Fruit fly (Drosophila melanogaster) whole organism, embryonic: ENCODE measurements around the gene CG18130.

Source experiments
- Blimp-1 ChIP-seq: fragments of 200-800 bp; sonication (Bioruptor generic); optimal IDR thresholded peaks from 3 replicates; lab custom pipeline; 2018; ENCODE audit warnings: missing biosample characterization, missing genetic modification characterization, mild to moderate bottlenecking, moderate library complexity, missing genetic modification reagents
- BtbVII ChIP-seq: fragments of 200-800 bp; sonication (Bioruptor generic); optimal IDR thresholded peaks from 3 replicates; lab custom pipeline; 2017; ENCODE audit warnings: missing biosample characterization, mild to moderate bottlenecking, missing genetic modification characterization
- CG10267 ChIP-seq: fragments of 200-800 bp; sonication (Bioruptor generic); optimal IDR thresholded peaks from 2 replicates; lab custom pipeline; 2018; ENCODE audit warnings: missing biosample characterization, mild to moderate bottlenecking, missing genetic modification characterization, moderate library complexity
- CG10366 ChIP-seq: fragments of 200-800 bp; sonication (Bioruptor generic); IDR thresholded peaks from 2 replicates; pipeline ENCODE4 v1.3.6; 2022; ENCODE audit warnings: missing biosample characterization, missing genetic modification characterization
- CG12659 ChIP-seq: fragments of 200-800 bp; sonication (Bioruptor generic); optimal IDR thresholded peaks from 3 replicates; lab custom pipeline; 2017; ENCODE audit warnings: mild to moderate bottlenecking, missing biosample characterization, missing genetic modification reagents, missing genetic modification characterization
- CG13287 ChIP-seq: fragments of 200-800 bp; sonication (Bioruptor generic); IDR thresholded peaks from 2 replicates; pipeline ENCODE4 v1.3.6; 2022; ENCODE audit warnings: missing biosample characterization, missing genetic modification characterization; ENCODE audit not compliant: partially characterized antibody
- CG14441 ChIP-seq: fragments of 200-800 bp; sonication (Bioruptor generic); IDR thresholded peaks from 2 replicates; pipeline ENCODE4 v1.3.6; 2022; ENCODE audit warnings: missing biosample characterization, missing genetic modification characterization
- CG14710 ChIP-seq: fragments of 200-800 bp; sonication (Bioruptor generic); optimal IDR thresholded peaks from 3 replicates; lab custom pipeline; 2019; ENCODE audit warnings: missing biosample characterization, mild to moderate bottlenecking, missing genetic modification characterization, moderate library complexity
- CG14860 ChIP-seq: fragments of 200-800 bp; sonication (Bioruptor generic); IDR thresholded peaks from 3 replicates; pipeline ENCODE4 v1.3.6; 2022; ENCODE audit warnings: missing biosample characterization, missing genetic modification characterization; ENCODE audit not compliant: partially characterized antibody
- CG14965 ChIP-seq: fragments of 200-800 bp; sonication (Bioruptor generic); optimal IDR thresholded peaks from 2 replicates; lab custom pipeline; 2016; ENCODE audit warnings: missing biosample characterization, missing genetic modification characterization, borderline replicate concordance
- CG2116 ChIP-seq: fragments of 200-800 bp; sonication (Bioruptor generic); optimal IDR thresholded peaks from 3 replicates; lab custom pipeline; 2018; ENCODE audit warnings: missing biosample characterization, mild to moderate bottlenecking, missing genetic modification characterization
- CG32772 ChIP-seq: fragments of 200-800 bp; sonication (Bioruptor generic); IDR thresholded peaks from 2 replicates; pipeline ENCODE4 v1.3.6; 2022; ENCODE audit warnings: missing biosample characterization, missing genetic modification characterization
- CG4328 ChIP-seq: fragments of 200-800 bp; sonication (Bioruptor generic); optimal IDR thresholded peaks from 3 replicates; lab custom pipeline; 2017; ENCODE audit warnings: missing biosample characterization, missing genetic modification reagents, missing genetic modification characterization
- CG4617 ChIP-seq: fragments of 200-800 bp; sonication (Bioruptor generic); optimal IDR thresholded peaks from 3 replicates; lab custom pipeline; 2016; ENCODE audit warnings: missing biosample characterization, missing genetic modification characterization, borderline replicate concordance
- CG4707 ChIP-seq: fragments of 200-800 bp; sonication (Bioruptor generic); optimal IDR thresholded peaks from 2 replicates; lab custom pipeline; 2018; ENCODE audit warnings: missing biosample characterization, mild to moderate bottlenecking, missing genetic modification characterization, moderate library complexity
- CG6272 ChIP-seq: fragments of 200-800 bp; sonication (Bioruptor generic); IDR thresholded peaks from 2 replicates; pipeline ENCODE4 v1.3.6; 2022; ENCODE audit warnings: missing biosample characterization, missing genetic modification characterization
- CG6689 ChIP-seq: fragments of 200-800 bp; sonication (Bioruptor generic); IDR thresholded peaks from 2 replicates; pipeline ENCODE4 v1.3.6; 2022; ENCODE audit warnings: missing biosample characterization, missing genetic modification characterization
- CG6813 ChIP-seq: fragments of 200-800 bp; sonication (Bioruptor generic); optimal IDR thresholded peaks from 2 replicates; lab custom pipeline; 2017; ENCODE audit warnings: missing biosample characterization, missing genetic modification characterization, mild to moderate bottlenecking, moderate library complexity, missing genetic modification reagents
- CG7839 ChIP-seq: fragments of 200-800 bp; sonication (Bioruptor generic); optimal IDR thresholded peaks from 3 replicates; lab custom pipeline; 2018; ENCODE audit warnings: missing biosample characterization, mild to moderate bottlenecking, missing genetic modification characterization, moderate library complexity
- CG8478 ChIP-seq: fragments of >200 bp; optimal IDR thresholded peaks from 2 replicates; lab custom pipeline; 2018
- Dad ChIP-seq: fragments of 200-800 bp; sonication (Bioruptor generic); optimal IDR thresholded peaks from 3 replicates; lab custom pipeline; 2016; ENCODE audit warnings: missing biosample characterization, missing genetic modification characterization
- Doc3 ChIP-seq: fragments of 200-800 bp; sonication (Bioruptor generic); IDR thresholded peaks from 3 replicates; pipeline ENCODE4 v1.3.6; 2022; ENCODE audit warnings: missing biosample characterization, missing genetic modification characterization; ENCODE audit not compliant: partially characterized antibody
- Drgx ChIP-seq: fragments of 200-800 bp; sonication (Bioruptor generic); IDR thresholded peaks from 2 replicates; pipeline ENCODE4 v1.3.6; 2022; ENCODE audit warnings: missing biosample characterization, missing genetic modification characterization
- HLH4C ChIP-seq: fragments of 200-800 bp; sonication (Bioruptor generic); IDR thresholded peaks from 3 replicates; pipeline ENCODE4 v1.3.6; 2022; ENCODE audit warnings: missing biosample characterization, missing genetic modification characterization; ENCODE audit not compliant: partially characterized antibody
- HmgZ ChIP-seq: fragments of 200-800 bp; sonication (Bioruptor generic); optimal IDR thresholded peaks from 2 replicates; lab custom pipeline; 2018; ENCODE audit warnings: missing biosample characterization, mild to moderate bottlenecking, missing genetic modification characterization
- Myb ChIP-seq: fragments of 200-800 bp; sonication (Bioruptor generic); optimal IDR thresholded peaks from 2 replicates; lab custom pipeline; 2016; ENCODE audit warnings: missing biosample characterization, missing genetic modification characterization
- Opbp ChIP-seq: fragments of 200-800 bp; sonication (Bioruptor generic); IDR thresholded peaks from 3 replicates; pipeline ENCODE4 v1.3.6; 2022; ENCODE audit warnings: missing biosample characterization, missing genetic modification characterization; ENCODE audit not compliant: partially characterized antibody
- Scr ChIP-seq: fragments of 200-800 bp; sonication (Bioruptor generic); IDR thresholded peaks from 2 replicates; pipeline ENCODE4 v1.3.6; 2022; ENCODE audit warnings: missing biosample characterization, missing genetic modification characterization; ENCODE audit not compliant: partially characterized antibody
- Six4 ChIP-seq: fragments of 200-800 bp; sonication (Bioruptor generic); optimal IDR thresholded peaks from 2 replicates; lab custom pipeline; 2016; ENCODE audit warnings: missing biosample characterization, missing genetic modification characterization
- Usf ChIP-seq: fragments of 200-800 bp; sonication (Bioruptor generic); optimal IDR thresholded peaks from 2 replicates; lab custom pipeline; 2017; ENCODE audit warnings: missing genotype, missing biosample characterization, missing genetic modification characterization
- YL-1 ChIP-seq: fragments of 200-800 bp; sonication (Bioruptor generic); optimal IDR thresholded peaks from 3 replicates; lab custom pipeline; 2017; ENCODE audit warnings: missing biosample characterization, mild to moderate bottlenecking, missing genetic modification characterization
- bbx ChIP-seq: fragments of 200-800 bp; sonication (Bioruptor generic); IDR thresholded peaks from 2 replicates; pipeline ENCODE4 v1.3.6; 2022; ENCODE audit warnings: missing biosample characterization, missing genetic modification characterization; ENCODE audit not compliant: partially characterized antibody
- crol ChIP-seq: fragments of 200-800 bp; sonication (Bioruptor generic); IDR thresholded peaks from 2 replicates; pipeline ENCODE4 v1.3.6; 2022; ENCODE audit warnings: missing biosample characterization, missing genetic modification characterization
- dysf ChIP-seq: fragments of 200-800 bp; sonication (Bioruptor generic); IDR thresholded peaks from 3 replicates; pipeline ENCODE4 v1.3.6; 2022; ENCODE audit warnings: missing biosample characterization, missing genetic modification characterization
- ewg ChIP-seq: fragments of 200-800 bp; sonication (Bioruptor generic); optimal IDR thresholded peaks from 3 replicates; lab custom pipeline; 2017; ENCODE audit warnings: mild to moderate bottlenecking, missing biosample characterization, missing genetic modification reagents, missing genetic modification characterization
- gro ChIP-seq: fragments of 200-800 bp; sonication (Bioruptor generic); optimal IDR thresholded peaks from 2 replicates; lab custom pipeline; 2016; ENCODE audit warnings: missing biosample characterization, missing genetic modification characterization
- hb ChIP-seq: fragments of 200-800 bp; sonication (Bioruptor generic); IDR thresholded peaks from 3 replicates; pipeline ENCODE4 v1.3.6; 2022; ENCODE audit warnings: missing biosample characterization, missing genetic modification characterization; ENCODE audit not compliant: partially characterized antibody
- inv ChIP-seq: fragments of 200-800 bp; sonication (Bioruptor generic); IDR thresholded peaks from 2 replicates; pipeline ENCODE4 v1.3.6; 2022; ENCODE audit warnings: missing biosample characterization, missing genetic modification characterization; ENCODE audit not compliant: partially characterized antibody
- ken ChIP-seq: fragments of 200-800 bp; sonication (Bioruptor generic); IDR thresholded peaks from 3 replicates; pipeline ENCODE4 v1.3.6; 2022; ENCODE audit warnings: missing biosample characterization, missing genetic modification characterization
- knrl ChIP-seq: fragments of 200-800 bp; sonication (Bioruptor generic); IDR thresholded peaks from 3 replicates; pipeline ENCODE4 v1.3.6; 2022; ENCODE audit warnings: missing biosample characterization, missing genetic modification characterization; ENCODE audit not compliant: partially characterized antibody
- mld ChIP-seq: fragments of 200-800 bp; sonication (Bioruptor generic); IDR thresholded peaks from 3 replicates; pipeline ENCODE4 v1.3.6; 2022; ENCODE audit warnings: missing biosample characterization, missing genetic modification characterization; ENCODE audit not compliant: partially characterized antibody
- pzg ChIP-seq: fragments of 200-800 bp; sonication (Bioruptor generic); optimal IDR thresholded peaks from 3 replicates; lab custom pipeline; 2018; ENCODE audit warnings: missing biosample characterization, mild to moderate bottlenecking, missing genetic modification characterization, moderate library complexity
- sens ChIP-seq: fragments of 200-800 bp; sonication (Bioruptor generic); peaks from one replicate; lab custom pipeline; 2016; ENCODE audit warnings: missing biosample characterization, missing genetic modification characterization
- vnd ChIP-seq: fragments of 200-800 bp; sonication (Bioruptor generic); IDR thresholded peaks from 3 replicates; pipeline ENCODE4 v1.3.6; 2022; ENCODE audit warnings: missing biosample characterization, missing genetic modification characterization; ENCODE audit not compliant: partially characterized antibody

The CG18130 gene

dm6 chrX:12018440-12019101, 26.0 kb upstream of the CG18130 start, which contains the start of gene Lsm12a (continued):
- TF ChIP-seq inv (GFP tag; lab: Robert Waterston, UW) (peak; percentile 41; the same call in 1 of the 2 replicates), CG6813 (GFP tag; lab: Kevin White, UChicago) (no peak), CG12659 (peak; percentile 23), mld (GFP tag; lab: Robert Waterston, UW) (0 out of 3 replicates have a peak, but pooled peaks have one; percentile 35), bbx (GFP tag; lab: Robert Waterston, UW) (peak; percentile 75), CG7839 (no peak), CG2116 (GFP tag; lab: Kevin White, UChicago) (peak; percentile 97), vnd (GFP tag; lab: Robert Waterston, UW) (peak; percentile 42; the same call in 2 of the 3 replicates), crol (GFP tag; lab: Robert Waterston, UW) (no peak), CG4328 (GFP tag; lab: Kevin White, UChicago) (no peak), Opbp (peak; percentile 60; the same call in 2 of the 3 replicates), HmgZ (peak; percentile 9), Blimp-1 (peak; percentile 46), CG4707 (no peak), BtbVII (no peak), CG8478 (lab: Kevin White, UChicago) (peak; percentile 52), Myb (GFP tag; lab: Kevin White, UChicago) (no peak), CG6272 (no peak), CG14710 (tag; lab: Kevin White, UChicago) (peak; percentile 6), CG4617 (peak; percentile 9), CG13287 (GFP tag; lab: Robert Waterston, UW) (peak; percentile 27; the same call in 1 of the 2 replicates), knrl (peak; percentile 54), CG14441 (GFP tag; lab: Robert Waterston, UW) (no peak), YL-1 (GFP tag; lab: Kevin White, UChicago) (peak; percentile 21), CG6689 (no peak), dysf (GFP tag; lab: Robert Waterston, UW) (no peak), sens (GFP tag; lab: Kevin White, UChicago) (peak; percentile 44), gro (GFP tag; lab: Kevin White, UChicago) (no peak), HLH4C (GFP tag; lab: Robert Waterston, UW) (peak; percentile 31), ewg (GFP tag; lab: Kevin White, UChicago) (no peak), Usf (no peak), CG10267 (tag; lab: Kevin White, UChicago) (peak; percentile 37), ken (GFP tag; lab: Robert Waterston, UW) (0 out of 3 replicates have a peak, but pooled peaks have one; percentile 19), CG10366 (GFP tag; lab: Robert Waterston, UW) (no peak), hb (GFP tag; lab: Robert Waterston, UW) (peak; percentile 60; the same call in 1 of the 3 replicates), CG14965 (GFP tag; lab: Kevin White, UChicago) (no peak), Scr (GFP tag; lab: Robert Waterston, UW) (peak; percentile 26), Dad (GFP tag; lab: Kevin White, UChicago) (no peak), Doc3 (no peak), CG32772 (GFP tag; lab: Robert Waterston, UW) (no peak), Six4 (no peak), pzg (GFP tag; lab: Kevin White, UChicago) (peak; percentile 53), CG14860 (peak; percentile 23; the same call in 2 of the 3 replicates), Drgx (no peak)
- TF ChIP-seq, all 482 proteins: peak for 55
